Worm (Caenorhabditis elegans) whole organism, late embryonic: Measurements from ENCODE around the gene ZK381.8.
A peak's percentile ranks its signal among the peaks of the same experiment; 100 is the strongest.

Experiments
- C08G9.2 ChIP-seq: sonication (generic microtip); optimal IDR thresholded peaks from 2 replicates; lab custom pipeline; 2016; ENCODE audit warnings: mild to moderate bottlenecking, missing genetic modification characterization, moderate library complexity, missing compliant biosample characterization
- F13H6.1 ChIP-seq: sonication (generic microtip); optimal IDR thresholded peaks from 2 replicates; lab custom pipeline; 2016; ENCODE audit warnings: missing genetic modification characterization, missing compliant biosample characterization
- K02D7.2 ChIP-seq: sonication (generic microtip); optimal IDR thresholded peaks from 2 replicates; lab custom pipeline; 2017; ENCODE audit warnings: mild to moderate bottlenecking, missing genetic modification characterization, missing compliant biosample characterization
- K09A11.1 ChIP-seq: sonication (generic microtip); optimal IDR thresholded peaks from 2 replicates; lab custom pipeline; 2017; ENCODE audit warnings: antibody characterized with exemption, mild to moderate bottlenecking, missing genetic modification characterization, missing compliant biosample characterization; ENCODE audit not compliant: insufficient read depth
- T23F11.4 ChIP-seq: fragments of 200-800 bp; sonication (Bioruptor generic); optimal IDR thresholded peaks from 2 replicates; lab custom pipeline; 2018; ENCODE audit warnings: mild to moderate bottlenecking, missing genetic modification characterization, missing compliant biosample characterization
- Y22D7AL.16 ChIP-seq: sonication (generic microtip); optimal IDR thresholded peaks from 2 replicates; lab custom pipeline; 2016; ENCODE audit warnings: missing genetic modification characterization, missing compliant biosample characterization
- ama-1 ChIP-seq: fragments of 150-350 bp; optimal IDR thresholded peaks from 2 replicates; lab custom pipeline; 2014
- ceh-18 ChIP-seq: sonication (generic microtip); optimal IDR thresholded peaks from 2 replicates; lab custom pipeline; 2016; ENCODE audit warnings: missing genetic modification characterization, missing compliant biosample characterization
- ceh-19 ChIP-seq: fragments of 200-800 bp; sonication (Bioruptor generic); optimal IDR thresholded peaks from 2 replicates; lab custom pipeline; 2018; ENCODE audit warnings: mild to moderate bottlenecking, missing genetic modification characterization, missing compliant biosample characterization
- ceh-31 ChIP-seq: sonication (generic microtip); optimal IDR thresholded peaks from 2 replicates; lab custom pipeline; 2016; ENCODE audit warnings: missing genetic modification characterization, missing compliant biosample characterization
- ceh-34 ChIP-seq: sonication (generic microtip); optimal IDR thresholded peaks from 2 replicates; lab custom pipeline; 2016; ENCODE audit warnings: mild to moderate bottlenecking, missing genetic modification characterization, missing compliant biosample characterization
- ceh-48 ChIP-seq: sonication (generic microtip); optimal IDR thresholded peaks from 2 replicates; lab custom pipeline; 2016; ENCODE audit warnings: missing genetic modification characterization, inconsistent platforms, missing compliant biosample characterization
- ceh-6 ChIP-seq: fragments of 200-800 bp; sonication (Bioruptor generic); optimal IDR thresholded peaks from 2 replicates; lab custom pipeline; 2018; ENCODE audit warnings: mild to moderate bottlenecking, missing genetic modification characterization, missing compliant biosample characterization
- ceh-9 ChIP-seq: sonication (generic microtip); optimal IDR thresholded peaks from 2 replicates; lab custom pipeline; 2016; ENCODE audit warnings: mild to moderate bottlenecking, missing genetic modification characterization, inconsistent platforms, missing compliant biosample characterization
- dve-1 ChIP-seq: sonication (generic microtip); optimal IDR thresholded peaks from 2 replicates; lab custom pipeline; 2017; ENCODE audit warnings: antibody characterized with exemption, mild to moderate bottlenecking, missing genetic modification characterization, missing compliant biosample characterization
- elt-2 ChIP-seq: sonication (generic microtip); optimal IDR thresholded peaks from 2 replicates; lab custom pipeline; 2016; ENCODE audit warnings: missing genetic modification reagents, missing genetic modification characterization, missing compliant biosample characterization
- elt-4 ChIP-seq: sonication (generic microtip); optimal IDR thresholded peaks from 2 replicates; lab custom pipeline; 2016; ENCODE audit warnings: missing genetic modification characterization, missing compliant biosample characterization
- ets-4 ChIP-seq: sonication (generic microtip); optimal IDR thresholded peaks from 2 replicates; lab custom pipeline; 2016; ENCODE audit warnings: missing genetic modification characterization, missing compliant biosample characterization
- fax-1 ChIP-seq: sonication (generic microtip); optimal IDR thresholded peaks from 2 replicates; lab custom pipeline; 2016; ENCODE audit warnings: missing genotype, missing genetic modification characterization, missing compliant biosample characterization
- fkh-10 ChIP-seq: fragments of 150-350 bp; optimal IDR thresholded peaks from 2 replicates; lab custom pipeline; 2014; ENCODE audit warnings: missing biosample characterization, missing genetic modification reagents, missing genetic modification characterization
- hlh-15 ChIP-seq: sonication (generic microtip); optimal IDR thresholded peaks from 2 replicates; lab custom pipeline; 2016; ENCODE audit warnings: missing genetic modification characterization, missing compliant biosample characterization
- hlh-30 ChIP-seq: sonication (generic microtip); optimal IDR thresholded peaks from 2 replicates; lab custom pipeline; 2017; ENCODE audit warnings: antibody characterized with exemption, missing genetic modification characterization, missing compliant biosample characterization; ENCODE audit not compliant: insufficient read depth
- hlh-6 ChIP-seq: sonication (generic microtip); optimal IDR thresholded peaks from 2 replicates; lab custom pipeline; 2016; ENCODE audit warnings: missing genotype, missing genetic modification characterization, missing compliant biosample characterization
- hlh-8 ChIP-seq: sonication (generic microtip); optimal IDR thresholded peaks from 2 replicates; lab custom pipeline; 2016; ENCODE audit warnings: missing genotype, missing genetic modification characterization, missing compliant biosample characterization
- lim-6 ChIP-seq: sonication (generic microtip); optimal IDR thresholded peaks from 2 replicates; lab custom pipeline; 2016; ENCODE audit warnings: missing genetic modification characterization, missing compliant biosample characterization
- nfya-1 ChIP-seq: sonication (generic microtip); optimal IDR thresholded peaks from 2 replicates; lab custom pipeline; 2017; ENCODE audit warnings: missing genetic modification characterization, mild to moderate bottlenecking, missing compliant biosample characterization, antibody characterized with exemption, moderate library complexity
- npax-4 ChIP-seq: sonication (generic microtip); optimal IDR thresholded peaks from 2 replicates; lab custom pipeline; 2016; ENCODE audit warnings: missing genetic modification characterization, missing compliant biosample characterization
- odd-2 ChIP-seq: sonication (generic microtip); optimal IDR thresholded peaks from 2 replicates; lab custom pipeline; 2017; ENCODE audit warnings: antibody characterized with exemption, mild to moderate bottlenecking, missing genetic modification characterization, missing compliant biosample characterization
- pat-9 ChIP-seq: fragments of 200-800 bp; sonication (Bioruptor generic); optimal IDR thresholded peaks from 2 replicates; lab custom pipeline; 2018; ENCODE audit warnings: mild to moderate bottlenecking, missing genetic modification characterization, moderate library complexity, missing compliant biosample characterization
- pax-1 ChIP-seq: fragments of 150-350 bp; optimal IDR thresholded peaks from 2 replicates; lab custom pipeline; 2014; ENCODE audit warnings: missing biosample characterization, missing genetic modification characterization
- pha-2 ChIP-seq: sonication (generic microtip); optimal IDR thresholded peaks from 2 replicates; lab custom pipeline; 2017; ENCODE audit warnings: mild to moderate bottlenecking, missing genetic modification characterization, missing compliant biosample characterization
- pqm-1 ChIP-seq: sonication (generic microtip); optimal IDR thresholded peaks from 2 replicates; lab custom pipeline; 2016; ENCODE audit warnings: missing genetic modification characterization, missing compliant biosample characterization
- sdc-2 ChIP-seq: sonication (generic microtip); optimal IDR thresholded peaks from 2 replicates; lab custom pipeline; 2016; ENCODE audit warnings: missing genotype, missing genetic modification characterization, missing compliant biosample characterization
- sox-4 ChIP-seq: sonication (generic microtip); optimal IDR thresholded peaks from 2 replicates; lab custom pipeline; 2017; ENCODE audit warnings: mild to moderate bottlenecking, missing genetic modification characterization, inconsistent platforms, missing compliant biosample characterization
- tbx-2 ChIP-seq: sonication (generic microtip); optimal IDR thresholded peaks from 2 replicates; lab custom pipeline; 2016; ENCODE audit warnings: missing genetic modification characterization, missing compliant biosample characterization
- tbx-7 ChIP-seq: sonication (generic microtip); optimal IDR thresholded peaks from 2 replicates; lab custom pipeline; 2016; ENCODE audit warnings: missing genotype, missing genetic modification characterization, missing compliant biosample characterization
- unc-3 ChIP-seq, 2 experiments: fragments of 200-800 bp in 1 of 2; sonication (Bioruptor generic) in 1 of 2; sonication (generic microtip) in 1 of 2; conservative IDR thresholded peaks in 1 of 2; optimal IDR thresholded peaks in 1 of 2; 2 replicates each; pipeline versions ENCODE4 v1.3.6 to Lab custom; 2016 to 2022; ENCODE audit warnings: missing compliant biosample characterization in 2 of 2, missing genetic modification characterization in 2 of 2, missing genetic modification reagents in 1 of 2
- unc-42 ChIP-seq: sonication (generic microtip); optimal IDR thresholded peaks from 2 replicates; lab custom pipeline; 2016; ENCODE audit warnings: missing genotype, missing genetic modification characterization, missing compliant biosample characterization
- unc-55 ChIP-seq: sonication (generic microtip); optimal IDR thresholded peaks from 2 replicates; lab custom pipeline; 2017; ENCODE audit warnings: missing biosample characterization, missing genetic modification reagents, missing genetic modification characterization
- ztf-16 ChIP-seq: sonication (generic microtip); optimal IDR thresholded peaks from 2 replicates; lab custom pipeline; 2017; ENCODE audit warnings: missing genetic modification characterization, missing compliant biosample characterization

The ZK381.8 gene

DNA sequence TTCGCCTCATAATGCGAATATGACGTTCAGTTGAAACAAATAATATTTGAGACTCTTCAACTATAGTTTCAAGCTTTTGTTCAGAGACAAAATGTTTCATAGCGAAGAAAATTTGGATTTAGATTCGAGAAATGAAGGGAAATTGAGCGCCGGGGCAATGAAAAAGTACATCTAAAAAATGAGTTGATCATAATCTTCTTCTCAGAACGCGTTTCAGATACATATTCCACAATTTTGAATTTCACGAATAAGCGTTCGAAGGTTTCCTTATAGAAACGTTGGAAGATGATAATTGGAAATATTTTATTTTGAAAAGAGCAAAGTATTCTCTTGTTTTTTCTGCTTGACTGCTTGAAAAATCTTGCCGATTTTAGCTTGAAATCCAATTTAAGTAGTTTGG, at the start of gene ZK381.8:
ZK381.8 (minus strand) TSS at position 101 of the 400 bp plus-strand sequence.
- TF ChIP-seq elt-2 (tag; lab: Kevin White, UChicago) (no peak), sox-4 (tag; lab: Kevin White, UChicago) (no peak), unc-3 (GFP tag; conservative IDR thresholded peaks at IDR 0.05; lab: Robert Waterston, UW) (no peak), unc-3 (tag; optimal IDR thresholded peaks at IDR 0.05; lab: Kevin White, UChicago) (no peak), ama-1 (lab: Kevin White, UChicago) (no peak), T23F11.4 (GFP tag; lab: Kevin White, UChicago) (no peak), pax-1 (tag; lab: Kevin White, UChicago) (no peak), hlh-15 (tag; lab: Kevin White, UChicago) (no peak), ceh-9 (no peak), ztf-16 (no peak), unc-42 (tag; lab: Kevin White, UChicago) (no peak), elt-4 (no peak), F13H6.1 (tag; lab: Kevin White, UChicago) (no peak), Y22D7AL.16 (tag; lab: Kevin White, UChicago) (no peak), ceh-48 (tag; lab: Kevin White, UChicago) (no peak), pha-2 (tag; lab: Kevin White, UChicago) (no peak), ets-4 (no peak), lim-6 (tag; lab: Kevin White, UChicago) (no peak), npax-4 (tag; lab: Kevin White, UChicago) (no peak), dve-1 (tag; lab: Kevin White, UChicago) (no peak), odd-2 (tag; lab: Kevin White, UChicago) (no peak)

DNA sequence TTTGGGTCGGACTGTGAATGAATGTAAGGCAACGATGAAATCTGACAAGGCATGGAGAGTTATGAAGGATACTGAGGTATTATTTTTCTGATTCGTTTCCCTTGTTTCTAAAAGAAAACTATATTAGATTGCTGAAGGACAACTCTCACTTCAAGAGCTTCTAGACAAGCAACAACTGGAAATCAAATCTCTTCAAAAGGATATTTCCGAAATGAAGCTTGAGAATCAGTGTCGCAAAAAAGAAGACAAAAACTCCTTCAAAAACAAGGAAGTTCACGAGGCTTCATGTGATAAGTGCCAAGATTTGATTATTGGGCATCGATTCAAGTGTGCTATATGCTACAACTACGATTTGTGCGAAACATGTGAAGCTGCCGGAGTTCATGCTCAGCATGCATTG, 48.5 kb upstream of the ZK381.8 start:
- TF ChIP-seq sox-4 (tag; lab: Kevin White, UChicago), result no peak
- no peak for TF ChIP-seq ceh-31 (tag; lab: Kevin White, UChicago)
- no peak for TF ChIP-seq K02D7.2 (tag; lab: Kevin White, UChicago)
- TF ChIP-seq pha-2 (tag; lab: Kevin White, UChicago), result no peak
- no peak for TF ChIP-seq pqm-1 (tag; lab: Kevin White, UChicago)
- no peak for TF ChIP-seq ceh-19 (GFP tag; lab: Kevin White, UChicago)
- no peak for TF ChIP-seq lim-6 (tag; lab: Kevin White, UChicago)
- no peak for TF ChIP-seq F13H6.1 (tag; lab: Kevin White, UChicago)
- TF ChIP-seq hlh-15 (tag; lab: Kevin White, UChicago), result no peak
- TF ChIP-seq ceh-9, result no peak
- TF ChIP-seq, all 69 proteins: peak for 0

DNA sequence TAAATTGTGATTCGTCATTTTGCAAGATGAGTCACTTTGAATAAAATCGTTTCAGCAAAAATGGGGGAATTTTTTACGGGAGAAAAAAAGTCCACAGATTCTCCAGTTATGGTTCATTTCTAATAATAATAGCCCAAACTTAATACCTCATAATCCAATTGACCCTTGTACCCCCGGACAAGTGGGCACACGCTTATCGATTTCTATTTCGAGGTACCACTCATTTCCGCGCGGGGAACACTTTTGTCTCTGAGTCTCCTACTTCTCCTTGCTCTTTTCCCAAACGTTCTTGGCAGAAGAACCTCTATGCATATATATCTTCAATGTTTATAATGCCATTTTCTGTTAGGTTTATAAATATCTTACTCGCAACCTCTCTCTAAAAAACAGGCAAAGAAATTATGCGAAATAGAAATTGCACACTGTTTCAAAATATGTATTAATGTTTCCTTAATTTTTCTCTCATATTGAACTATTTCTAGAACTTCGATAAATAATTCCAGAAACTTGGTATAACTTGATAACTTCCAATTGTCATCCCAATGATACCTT, 47.0 kb upstream of the ZK381.8 start, which contains the start of gene gldi-4:
gldi-4 (plus strand) TSS at position 502 of the 552 bp plus-strand sequence.
- TF ChIP-seq unc-55 (no peak), ceh-48 (tag; lab: Kevin White, UChicago) (peak; percentile 69), ceh-6 (GFP tag; lab: Kevin White, UChicago) (no peak), C08G9.2 (tag; lab: Kevin White, UChicago) (no peak), ets-4 (no peak), fkh-10 (GFP tag; lab: Kevin White, UChicago) (no peak), ceh-34 (tag; lab: Kevin White, UChicago) (no peak), tbx-7 (tag; lab: Kevin White, UChicago) (no peak), pat-9 (tag; lab: Kevin White, UChicago) (no peak), F13H6.1 (tag; lab: Kevin White, UChicago) (no peak), unc-42 (tag; lab: Kevin White, UChicago) (peak; percentile 22), K09A11.1 (tag; lab: Kevin White, UChicago) (no peak), ceh-18 (tag; lab: Kevin White, UChicago) (no peak), Y22D7AL.16 (tag; lab: Kevin White, UChicago) (no peak), npax-4 (tag; lab: Kevin White, UChicago) (no peak), sdc-2 (tag; lab: Kevin White, UChicago) (no peak)
- TF ChIP-seq, all 69 proteins: peak for 2

DNA sequence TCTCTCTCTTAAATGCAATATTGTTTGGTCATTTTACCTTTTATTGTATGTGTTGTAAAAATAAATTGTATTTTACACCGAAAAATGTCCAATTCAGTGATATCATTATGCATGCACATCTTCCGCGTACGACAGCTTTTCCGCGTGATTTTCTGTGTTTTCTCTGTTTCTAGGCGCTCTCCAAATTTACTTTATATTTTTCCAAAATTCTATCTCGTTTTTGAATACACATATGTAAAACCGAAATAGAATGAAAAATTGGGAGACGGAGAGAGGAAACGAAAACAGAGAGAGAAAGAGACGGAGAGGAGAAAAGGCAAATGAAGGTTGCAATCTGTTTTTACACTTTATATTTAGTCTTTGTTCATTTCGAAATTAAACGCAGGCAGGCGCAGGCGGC, 46.3 kb upstream of the ZK381.8 start:
- peak; percentile 13 for TF ChIP-seq ceh-34 (tag; lab: Kevin White, UChicago)
- TF ChIP-seq dve-1 (tag; lab: Kevin White, UChicago), result peak; percentile 14
- TF ChIP-seq fax-1 (tag; lab: Kevin White, UChicago), result no peak
- TF ChIP-seq hlh-6 (tag; lab: Kevin White, UChicago), result no peak
- TF ChIP-seq unc-55, result peak; percentile 81
- peak; percentile 61 for TF ChIP-seq nfya-1 (tag; lab: Kevin White, UChicago)
- TF ChIP-seq unc-42 (tag; lab: Kevin White, UChicago), result peak; percentile 52
- TF ChIP-seq hlh-30 (tag; lab: Kevin White, UChicago), result peak; percentile 60
- TF ChIP-seq sox-4 (tag; lab: Kevin White, UChicago), result no peak
- peak; percentile 33 for TF ChIP-seq ceh-31 (tag; lab: Kevin White, UChicago)
- peak; percentile 2 for TF ChIP-seq hlh-8 (tag; lab: Kevin White, UChicago)
- TF ChIP-seq tbx-2, result peak; percentile 11
